4 fruit fly cellular contexts compared by ENCODE assay signal in the genomic region with DNA sequence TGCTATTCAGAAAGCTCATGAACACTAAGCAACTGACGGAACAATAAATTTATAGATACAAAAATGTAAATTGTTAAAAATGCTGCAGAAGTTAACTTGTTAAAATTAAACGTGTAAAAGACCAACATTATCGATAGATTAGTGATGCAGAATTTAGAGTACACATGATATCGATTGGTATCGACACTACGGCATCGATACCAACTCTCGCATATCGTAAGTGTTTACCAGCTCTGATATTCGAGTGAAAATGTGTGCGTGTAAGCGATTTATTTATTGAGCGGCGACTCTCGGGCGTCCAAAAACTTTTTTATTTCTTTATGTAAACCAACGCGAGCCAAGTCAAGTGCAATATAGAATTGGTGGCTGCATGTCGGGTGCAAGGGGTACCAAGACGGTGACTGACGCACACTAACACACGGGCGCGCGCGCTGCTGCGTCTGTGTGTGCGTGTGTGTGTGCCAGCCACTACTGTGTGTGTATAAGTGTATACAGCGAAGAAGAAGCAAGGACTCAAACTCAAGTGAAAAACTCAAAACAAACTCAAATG.
TF ChIP-seq lines count a peak whose summit lies in the region.

A gene (plus strand): TSS at position 20 of the 550 bp plus-strand sequence.

- no peak for TF ChIP-seq CTCF in whole organism, embryonic (GFP tag; optimal IDR thresholded peaks at IDR 0.05; lab: Kevin White, UChicago)

TF ChIP-seq in whole organism, adult, 20 proteins besides CTCF, POLR2A, EP300 and RAD21:
- TF ChIP-seq CG12768 (GFP tag; optimal IDR thresholded peaks at IDR 0.05; lab: Kevin White, UChicago) (no peak), Crg-1 (GFP tag; optimal IDR thresholded peaks at IDR 0.05; lab: Kevin White, UChicago) (no peak), CG5204 (GFP tag; optimal IDR thresholded peaks at IDR 0.05; lab: Kevin White, UChicago) (no peak), CG1620 (GFP tag; optimal IDR thresholded peaks at IDR 0.05; lab: Kevin White, UChicago) (peak; percentile 5), Mnt (GFP tag; optimal IDR thresholded peaks at IDR 0.05; lab: Kevin White, UChicago) (peak; percentile 42), tj (GFP tag; optimal IDR thresholded peaks at IDR 0.05; lab: Kevin White, UChicago) (peak; percentile 45), toe (GFP tag; optimal IDR thresholded peaks at IDR 0.05; lab: Kevin White, UChicago) (peak; percentile 0)

TF ChIP-seq in whole organism, embryonic, 481 proteins besides CTCF, POLR2A, EP300 and RAD21 (continues in another document):
- TF ChIP-seq ase (GFP tag; IDR thresholded peaks at IDR 0.05; lab: Robert Waterston, UW) (no peak), CG8089 (GFP tag; optimal IDR thresholded peaks at IDR 0.05; lab: Kevin White, UChicago) (no peak), sisA (GFP tag; IDR thresholded peaks at IDR 0.05; lab: Robert Waterston, UW) (no peak), CG10209 (GFP tag; optimal IDR thresholded peaks at IDR 0.05; lab: Kevin White, UChicago) (no peak), CG32772 (GFP tag; IDR thresholded peaks at IDR 0.05; lab: Robert Waterston, UW) (no peak), caup (GFP tag; optimal IDR thresholded peaks at IDR 0.05; lab: Kevin White, UChicago; ENCODE audit: severe bottlenecking) (no peak), CkIIα-i1 (GFP tag; IDR thresholded peaks at IDR 0.05; lab: Robert Waterston, UW) (no peak), inv (GFP tag; IDR thresholded peaks at IDR 0.05; lab: Robert Waterston, UW; ENCODE audit: partially characterized antibody) (peak; percentile 94), CG10543 (GFP tag; optimal IDR thresholded peaks at IDR 0.05; lab: Kevin White, UChicago) (no peak), CG13775 (GFP tag; optimal IDR thresholded peaks at IDR 0.05; lab: Kevin White, UChicago) (no peak), CG10979 (tag; optimal IDR thresholded peaks at IDR 0.05; lab: Kevin White, UChicago) (no peak), CG4282 (GFP tag; optimal IDR thresholded peaks at IDR 0.05; lab: Kevin White, UChicago) (no peak), dimm (GFP tag; IDR thresholded peaks at IDR 0.05; lab: Robert Waterston, UW) (no peak), CG5180 (GFP tag; optimal IDR thresholded peaks at IDR 0.05; lab: Kevin White, UChicago) (no peak), CG30020 (tag; optimal IDR thresholded peaks at IDR 0.05; lab: Kevin White, UChicago) (peak; percentile 23), Dad (GFP tag; optimal IDR thresholded peaks at IDR 0.05; lab: Kevin White, UChicago) (no peak), CG12942 (GFP tag; optimal IDR thresholded peaks at IDR 0.05; lab: Kevin White, UChicago) (no peak), CG9727 (GFP tag; optimal IDR thresholded peaks at IDR 0.05; lab: Kevin White, UChicago) (no peak), CG17385 (GFP tag; optimal IDR thresholded peaks at IDR 0.05; lab: Kevin White, UChicago) (peak; percentile 92), Oaz (GFP tag; IDR thresholded peaks at IDR 0.05; lab: Robert Waterston, UW) (no peak), Chrac-16 (GFP tag; optimal IDR thresholded peaks at IDR 0.05; lab: Kevin White, UChicago) (no peak), Deaf1 (tag; optimal IDR thresholded peaks at IDR 0.05; lab: Kevin White, UChicago) (no peak), CG11696 (GFP tag; IDR thresholded peaks at IDR 0.05; lab: Robert Waterston, UW) (no peak), CG11560 (tag; IDR thresholded peaks at IDR 0.05; lab: Robert Waterston, UW) (no peak), CG4424 (GFP tag; optimal IDR thresholded peaks at IDR 0.05; lab: Kevin White, UChicago) (no peak), Hand (GFP tag; optimal IDR thresholded peaks at IDR 0.05; lab: Kevin White, UChicago) (no peak), CG7372 (GFP tag; IDR thresholded peaks at IDR 0.05; lab: Robert Waterston, UW) (no peak)

TF ChIP-seq in whole organism, prepupa, 60 proteins besides CTCF, POLR2A, EP300 and RAD21:
- TF ChIP-seq fd59A (GFP tag; optimal IDR thresholded peaks at IDR 0.05; lab: Kevin White, UChicago): no peak
- no peak for TF ChIP-seq CG4318 (GFP tag; optimal IDR thresholded peaks at IDR 0.05; lab: Kevin White, UChicago)
- no peak for TF ChIP-seq CG16779 (tag; optimal IDR thresholded peaks at IDR 0.05; lab: Kevin White, UChicago)
- TF ChIP-seq CG8119 (GFP tag; IDR thresholded peaks at IDR 0.05; lab: Robert Waterston, UW): no peak
- no peak for TF ChIP-seq fd85E (GFP tag; optimal IDR thresholded peaks at IDR 0.05; lab: Kevin White, UChicago)
- no peak for TF ChIP-seq lz (GFP tag; optimal IDR thresholded peaks at IDR 0.05; lab: Kevin White, UChicago)
- no peak for TF ChIP-seq topi (GFP tag; optimal IDR thresholded peaks at IDR 0.05; lab: Kevin White, UChicago)
- no peak for TF ChIP-seq CG10669 (GFP tag; optimal IDR thresholded peaks at IDR 0.05; lab: Kevin White, UChicago)
- TF ChIP-seq Hr4 (GFP tag; optimal IDR thresholded peaks at IDR 0.05; lab: Kevin White, UChicago): no peak
- no peak for TF ChIP-seq OdsH (GFP tag; optimal IDR thresholded peaks at IDR 0.05; lab: Kevin White, UChicago)
- peak; percentile 50 for TF ChIP-seq Eip78C (GFP tag; lab: Kevin White, UChicago)
- TF ChIP-seq CG6163 (GFP tag; IDR thresholded peaks at IDR 0.05; lab: Robert Waterston, UW): no peak
- TF ChIP-seq CG11902 (GFP tag; optimal IDR thresholded peaks at IDR 0.05; lab: Kevin White, UChicago): no peak
- TF ChIP-seq CG6808 (GFP tag; optimal IDR thresholded peaks at IDR 0.05; lab: Kevin White, UChicago): no peak
- TF ChIP-seq CG6792 (GFP tag; optimal IDR thresholded peaks at IDR 0.05; lab: Kevin White, UChicago): no peak
- peak; percentile 68 for TF ChIP-seq fkh (GFP tag; optimal IDR thresholded peaks at IDR 0.05; lab: Kevin White, UChicago)
- no peak for TF ChIP-seq CG3919 (GFP tag; optimal IDR thresholded peaks at IDR 0.05; lab: Kevin White, UChicago)
- TF ChIP-seq Hr38 (GFP tag; optimal IDR thresholded peaks at IDR 0.05; lab: Kevin White, UChicago): no peak
- TF ChIP-seq CG31627 (GFP tag; optimal IDR thresholded peaks at IDR 0.05; lab: Kevin White, UChicago): peak; percentile 6
- no peak for TF ChIP-seq vri (GFP tag; optimal IDR thresholded peaks at IDR 0.05; lab: Kevin White, UChicago)
- peak; percentile 2 for TF ChIP-seq CG6854 (GFP tag; optimal IDR thresholded peaks at IDR 0.05; lab: Kevin White, UChicago)
- TF ChIP-seq Hr39 (GFP tag; optimal IDR thresholded peaks at IDR 0.05; lab: Kevin White, UChicago): no peak
- TF ChIP-seq Eip93F (GFP tag; optimal IDR thresholded peaks at IDR 0.05; lab: Kevin White, UChicago): no peak
- TF ChIP-seq CG8319 (GFP tag; optimal IDR thresholded peaks at IDR 0.05; lab: Kevin White, UChicago): no peak
- no peak for TF ChIP-seq dac (GFP tag; optimal IDR thresholded peaks at IDR 0.05; lab: Kevin White, UChicago)
TF ChIP-seq in whole organism, prepupa: peak in this region for 4.

TF ChIP-seq in whole organism, wandering third instar larva, 38 proteins besides CTCF, POLR2A, EP300 and RAD21:
- no peak for TF ChIP-seq lola (GFP tag; optimal IDR thresholded peaks at IDR 0.05; lab: Kevin White, UChicago)
- peak; percentile 54 for TF ChIP-seq Jra (GFP tag; optimal IDR thresholded peaks at IDR 0.05; lab: Kevin White, UChicago)
- TF ChIP-seq psq (GFP tag; optimal IDR thresholded peaks at IDR 0.05; lab: Kevin White, UChicago): peak; percentile 21
- TF ChIP-seq Hr83 (GFP tag; optimal IDR thresholded peaks at IDR 0.05; lab: Kevin White, UChicago; ENCODE audit: poor library complexity, severe bottlenecking): peak; percentile 15
- TF ChIP-seq sv (GFP tag; optimal IDR thresholded peaks at IDR 0.05; lab: Kevin White, UChicago): peak; percentile 12
- peak; percentile 24 for TF ChIP-seq Sp1 (GFP tag; optimal IDR thresholded peaks at IDR 0.05; lab: Kevin White, UChicago)
